Worm (Caenorhabditis elegans) whole organism, late embryonic: ENCODE data around the gene srbc-25.

Experiments
- F13H6.1 ChIP-seq: sonication (generic microtip); optimal IDR thresholded peaks from 2 replicates; lab custom pipeline; 2016; ENCODE audit warnings: missing genetic modification characterization, missing compliant biosample characterization
- ama-1 ChIP-seq: fragments of 150-350 bp; optimal IDR thresholded peaks from 2 replicates; lab custom pipeline; 2014
- ceh-14 ChIP-seq: sonication (generic microtip); optimal IDR thresholded peaks from 2 replicates; lab custom pipeline; 2016; ENCODE audit warnings: missing genotype, missing genetic modification characterization, missing compliant biosample characterization
- ceh-45 ChIP-seq: fragments of 200-800 bp; sonication (Bioruptor generic); IDR thresholded peaks from 2 replicates; pipeline ENCODE4 v1.3.6; 2022; ENCODE audit warnings: missing genetic modification reagents, missing genetic modification characterization, missing compliant biosample characterization
- dve-1 ChIP-seq: sonication (generic microtip); optimal IDR thresholded peaks from 2 replicates; lab custom pipeline; 2017; ENCODE audit warnings: antibody characterized with exemption, mild to moderate bottlenecking, missing genetic modification characterization, missing compliant biosample characterization
- elt-2 ChIP-seq: sonication (generic microtip); optimal IDR thresholded peaks from 2 replicates; lab custom pipeline; 2016; ENCODE audit warnings: missing genetic modification reagents, missing genetic modification characterization, missing compliant biosample characterization
- fkh-10 ChIP-seq: fragments of 150-350 bp; optimal IDR thresholded peaks from 2 replicates; lab custom pipeline; 2014; ENCODE audit warnings: missing biosample characterization, missing genetic modification reagents, missing genetic modification characterization
- lin-11 ChIP-seq: fragments of 200-800 bp; sonication (Bioruptor generic); optimal IDR thresholded peaks from 2 replicates; lab custom pipeline; 2018; ENCODE audit warnings: mild to moderate bottlenecking, missing genetic modification characterization, missing compliant biosample characterization
- pag-3 ChIP-seq: sonication (generic microtip); optimal IDR thresholded peaks from 2 replicates; lab custom pipeline; 2016; ENCODE audit warnings: missing compliant biosample characterization, missing genetic modification characterization, borderline replicate concordance
- pat-9 ChIP-seq: fragments of 200-800 bp; sonication (Bioruptor generic); optimal IDR thresholded peaks from 2 replicates; lab custom pipeline; 2018; ENCODE audit warnings: mild to moderate bottlenecking, missing genetic modification characterization, moderate library complexity, missing compliant biosample characterization
- pqm-1 ChIP-seq: sonication (generic microtip); optimal IDR thresholded peaks from 2 replicates; lab custom pipeline; 2016; ENCODE audit warnings: missing genetic modification characterization, missing compliant biosample characterization
- tbx-2 ChIP-seq: sonication (generic microtip); optimal IDR thresholded peaks from 2 replicates; lab custom pipeline; 2016; ENCODE audit warnings: missing genetic modification characterization, missing compliant biosample characterization
- unc-86 ChIP-seq: sonication (generic microtip); optimal IDR thresholded peaks from 2 replicates; lab custom pipeline; 2016; ENCODE audit warnings: missing genetic modification characterization, missing compliant biosample characterization

DNA sequence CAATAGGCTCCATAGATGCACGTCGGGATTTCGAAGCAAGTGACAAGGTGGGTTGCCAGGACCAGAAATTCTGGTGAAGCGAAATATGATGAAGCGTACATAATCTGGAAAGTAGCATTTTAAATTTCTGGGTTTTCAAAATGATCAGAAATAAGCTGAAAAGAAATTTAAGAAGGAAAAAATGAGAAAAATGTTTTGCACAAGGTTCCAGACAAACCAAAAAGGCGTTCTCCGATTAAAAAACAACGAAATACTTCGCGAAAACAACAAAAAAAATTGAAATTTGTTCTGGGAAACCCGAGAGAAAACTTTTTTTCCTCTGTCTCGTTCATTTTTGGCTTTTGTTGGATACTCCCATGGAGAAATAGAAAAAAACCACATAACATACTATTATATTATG lies 49.5 kb downstream of the srbc-25 start, which contains the start of gene srh-252:
- TF ChIP-seq unc-86 (tag; lab: Kevin White, UChicago) (no peak), tbx-2 (tag; lab: Kevin White, UChicago) (no peak), elt-2 (no peak), pag-3 (tag; lab: Kevin White, UChicago) (no peak), F13H6.1 (tag; lab: Kevin White, UChicago) (no peak), pat-9 (no peak), ama-1 (lab: Kevin White, UChicago) (no peak), fkh-10 (GFP tag; lab: Kevin White, UChicago) (no peak), ceh-14 (tag; lab: Kevin White, UChicago) (no peak), dve-1 (tag; lab: Kevin White, UChicago) (no peak), lin-11 (no peak), ceh-45 (GFP tag; lab: Robert Waterston, UW) (no peak), pqm-1 (tag; lab: Kevin White, UChicago) (no peak)
